Worm (Caenorhabditis elegans) whole organism, midembryonic: Measurements from ENCODE around the gene R102.4.

ENCODE experiments used
- T22C8.4 ChIP-seq: fragments of 200-800 bp; sonication (Bioruptor generic); IDR thresholded peaks from 2 replicates; pipeline ENCODE4 v1.3.6; 2022; ENCODE audit warnings: missing genetic modification characterization, missing compliant biosample characterization
- flt-1 ChIP-seq: fragments of 200-800 bp; sonication (Bioruptor generic); IDR thresholded peaks from 2 replicates; pipeline ENCODE4 v1.3.6; 2022; ENCODE audit warnings: missing genetic modification characterization, missing compliant biosample characterization
- klf-2 ChIP-seq: fragments of 200-800 bp; sonication (Bioruptor generic); conservative IDR thresholded peaks from 2 replicates; pipeline ENCODE4 v1.3.6; 2022; ENCODE audit warnings: missing genetic modification reagents, missing genetic modification characterization, missing compliant biosample characterization
- ref-1 ChIP-seq: fragments of 200-800 bp; sonication (Bioruptor generic); conservative IDR thresholded peaks from 2 replicates; pipeline ENCODE4 v1.3.6; 2022; ENCODE audit warnings: missing genetic modification reagents, missing genetic modification characterization, missing compliant biosample characterization
- tab-1 ChIP-seq: fragments of 200-800 bp; sonication (Bioruptor generic); IDR thresholded peaks from 2 replicates; pipeline ENCODE4 v1.3.6; 2022; ENCODE audit warnings: missing genetic modification characterization, missing compliant biosample characterization
- ztf-23 ChIP-seq: fragments of 200-800 bp; sonication (Bioruptor generic); IDR thresholded peaks from 2 replicates; pipeline ENCODE4 v1.3.6; 2022; ENCODE audit warnings: missing genetic modification reagents, missing genetic modification characterization, missing compliant biosample characterization
- ztf-29 ChIP-seq: fragments of 200-800 bp; sonication (Bioruptor generic); IDR thresholded peaks from 2 replicates; pipeline ENCODE4 v1.3.6; 2022; ENCODE audit warnings: missing genetic modification reagents, missing genetic modification characterization, missing compliant biosample characterization

DNA sequence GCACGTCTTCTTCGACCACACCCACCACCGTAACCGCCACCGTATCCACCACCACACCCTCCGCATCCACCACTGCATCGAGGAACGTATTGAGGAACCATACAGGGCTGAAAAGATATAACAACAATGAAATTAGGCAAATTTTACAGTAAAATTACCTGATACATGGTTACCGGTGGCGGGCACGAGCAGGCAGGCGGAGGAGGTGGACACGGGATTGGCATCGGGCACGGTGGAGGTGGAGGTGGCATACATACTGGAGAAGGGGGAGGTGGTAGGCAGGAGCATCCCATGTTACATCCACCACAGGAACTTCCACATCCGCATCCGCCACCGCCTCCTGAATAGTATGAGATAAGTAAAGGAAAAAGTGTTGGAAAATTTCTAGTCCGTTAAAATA is 3.4 kb upstream of the R102.4 start:
- no peak for TF ChIP-seq flt-1
- no peak for TF ChIP-seq ztf-23 (GFP tag; lab: Robert Waterston, UW)
- TF ChIP-seq ztf-29 (GFP tag; lab: Robert Waterston, UW): no peak
- TF ChIP-seq ref-1 (GFP tag; lab: Robert Waterston, UW): no peak
- TF ChIP-seq tab-1 (GFP tag; lab: Robert Waterston, UW): 0 out of 2 replicates have a peak, but pooled peaks have one; percentile 29
- TF ChIP-seq klf-2 (GFP tag; lab: Robert Waterston, UW): no peak
- no peak for TF ChIP-seq T22C8.4 (GFP tag; lab: Robert Waterston, UW)
